Fruit fly (Drosophila melanogaster): ENCODE measurements around the gene snf.

snf gene

DNA sequence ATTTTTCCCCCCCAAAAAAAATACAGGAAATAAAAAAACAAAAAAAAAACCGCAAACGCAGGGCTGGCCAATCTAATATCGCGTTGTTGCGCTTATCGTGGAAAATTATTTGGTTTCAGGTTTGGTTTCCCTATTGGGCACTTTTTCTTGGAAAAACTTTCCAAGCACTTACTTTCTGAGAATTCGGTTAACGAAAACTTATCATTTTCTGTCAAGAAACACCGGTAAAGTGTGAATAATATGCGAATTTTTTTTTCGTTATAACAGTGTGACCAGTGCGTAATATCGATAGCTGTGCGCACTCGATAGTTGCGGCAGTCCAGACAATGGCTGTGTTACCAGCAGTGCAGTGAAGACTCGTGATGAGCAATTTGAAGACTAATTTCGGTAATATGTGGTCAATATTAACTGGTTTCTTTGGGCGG is 13.4 kb downstream of the snf start, which contains the start of gene Rnp4F (continued):
- TF ChIP-seq gro (GFP tag; optimal IDR thresholded peaks at IDR 0.05) (peak; percentile 72), CG12299 (tag; optimal IDR thresholded peaks at IDR 0.05) (no peak), ewg (GFP tag; optimal IDR thresholded peaks at IDR 0.05) (peak; percentile 43), CG4360 (GFP tag; IDR thresholded peaks at IDR 0.05) (no peak), CG31224 (GFP tag; IDR thresholded peaks at IDR 0.05) (peak; percentile 47), CG18011 (GFP tag; optimal IDR thresholded peaks at IDR 0.05) (peak; percentile 48), Hand (GFP tag; optimal IDR thresholded peaks at IDR 0.05) (no peak), fd64A (GFP tag; optimal IDR thresholded peaks at IDR 0.05) (no peak), Ets97D (GFP tag; optimal IDR thresholded peaks at IDR 0.05) (peak; percentile 97), dmrt99B (tag; optimal IDR thresholded peaks at IDR 0.05) (no peak), D (optimal IDR thresholded peaks at IDR 0.05) (no peak), D (GFP tag; optimal IDR thresholded peaks at IDR 0.05) (no peak), Scr (GFP tag; IDR thresholded peaks at IDR 0.05; ENCODE audit: partially characterized antibody) (peak; percentile 86), maf-S (GFP tag; optimal IDR thresholded peaks at IDR 0.05) (peak; percentile 68), CG11398 (GFP tag; optimal IDR thresholded peaks at IDR 0.05) (peak; percentile 64), Kr (GFP tag; optimal IDR thresholded peaks at IDR 0.05) (no peak), cad (GFP tag; optimal IDR thresholded peaks at IDR 0.05) (no peak), NC2α (GFP tag; optimal IDR thresholded peaks at IDR 0.05) (no peak), prd (optimal IDR thresholded peaks at IDR 0.05) (no peak), prd (GFP tag; IDR thresholded peaks at IDR 0.05) (peak; percentile 80), amos (GFP tag; IDR thresholded peaks at IDR 0.05; ENCODE audit: partially characterized antibody) (peak; percentile 88), Hey (tag; optimal IDR thresholded peaks at IDR 0.05) (no peak), run (tag; optimal IDR thresholded peaks at IDR 0.05) (no peak), CG1647 (GFP tag; optimal IDR thresholded peaks at IDR 0.05) (peak; percentile 65), CG2129 (GFP tag; IDR thresholded peaks at IDR 0.05; ENCODE audit: partially characterized antibody) (peak; percentile 47; the same call in 1 of the 2 replicates), tap (tag; optimal IDR thresholded peaks at IDR 0.05) (no peak), Blimp-1 (GFP tag; optimal IDR thresholded peaks at IDR 0.05) (no peak), CG14441 (GFP tag; IDR thresholded peaks at IDR 0.05) (peak; percentile 66), CG8388 (GFP tag; optimal IDR thresholded peaks at IDR 0.05) (no peak), CG34422 (GFP tag; IDR thresholded peaks at IDR 0.05) (peak; percentile 84), Lim3 (GFP tag; IDR thresholded peaks at IDR 0.05) (no peak), CG10366 (GFP tag; IDR thresholded peaks at IDR 0.05) (peak; percentile 58; the same call in 1 of the 2 replicates), zen (tag; optimal IDR thresholded peaks at IDR 0.05) (peak; percentile 58), sisA (GFP tag; IDR thresholded peaks at IDR 0.05) (peak; percentile 79), ara (GFP tag; IDR thresholded peaks at IDR 0.05) (peak; percentile 67), CG14667 (GFP tag; IDR thresholded peaks at IDR 0.05) (peak; percentile 57), CG10462 (GFP tag; optimal IDR thresholded peaks at IDR 0.05) (peak; percentile 19), CG10209 (GFP tag; optimal IDR thresholded peaks at IDR 0.05) (peak; percentile 51), CG14050 (GFP tag; IDR thresholded peaks at IDR 0.05) (peak; percentile 37; the same call in 1 of the 3 replicates), trem (tag; optimal IDR thresholded peaks at IDR 0.05) (peak; percentile 35), B-H1 (GFP tag; IDR thresholded peaks at IDR 0.05) (peak; percentile 35; the same call in 1 of the 3 replicates), CG12769 (tag; optimal IDR thresholded peaks at IDR 0.05) (no peak), CG18764 (GFP tag; optimal IDR thresholded peaks at IDR 0.05) (peak; percentile 38), Sox100B (GFP tag; optimal IDR thresholded peaks at IDR 0.05) (no peak), D19A (tag; optimal IDR thresholded peaks at IDR 0.05) (no peak), z (GFP tag; IDR thresholded peaks at IDR 0.05) (no peak), E2f1 (GFP tag; IDR thresholded peaks at IDR 0.05) (peak; percentile 79), Elba2 (GFP tag; optimal IDR thresholded peaks at IDR 0.05) (peak; percentile 75), kni (GFP tag; optimal IDR thresholded peaks at IDR 0.05) (no peak), BEAF-32 (GFP tag; optimal IDR thresholded peaks at IDR 0.05) (peak; percentile 91), Hmx (GFP tag; optimal IDR thresholded peaks at IDR 0.05) (no peak)

All from whole organism, embryonic.